Worm (Caenorhabditis elegans) whole organism, L1 larva: ENCODE measurements around the gene enpl-1.

Source experiments
- C16A3.4 ChIP-seq: fragments of 150-350 bp; optimal IDR thresholded peaks from 2 replicates; lab custom pipeline; 2014; ENCODE audit warnings: missing biosample characterization, missing genetic modification characterization
- blmp-1 ChIP-seq: fragments of 150-350 bp; optimal IDR thresholded peaks from 2 replicates; lab custom pipeline; 2014; ENCODE audit warnings: missing biosample characterization, missing genetic modification characterization
- ceh-88 ChIP-seq: fragments of 200-800 bp; sonication (Bioruptor generic); IDR thresholded peaks from 2 replicates; pipeline ENCODE4 v1.3.6; 2022; ENCODE audit warnings: missing genetic modification characterization, missing compliant biosample characterization
- ceh-90 ChIP-seq: sonication (generic microtip); optimal IDR thresholded peaks from 2 replicates; lab custom pipeline; 2016; ENCODE audit warnings: missing genetic modification characterization, missing compliant biosample characterization
- dpl-1 ChIP-seq, 3 experiments: fragments of 150-350 bp in 2 of 3; sonication (generic microtip) in 1 of 3; optimal IDR thresholded peaks; 2 replicates each; lab custom pipeline; 2014 to 2017; ENCODE audit warnings: missing biosample characterization in 3 of 3, missing genetic modification characterization in 3 of 3, missing genetic modification reagents in 3 of 3
- efl-1 ChIP-seq, 4 experiments: fragments of 150-350 bp; optimal IDR thresholded peaks in 3 of 4; peaks in 1 of 4; 1 replicate in 1 of 4; 2 replicates in 3 of 4; lab custom pipeline; 2014; ENCODE audit warnings: missing biosample characterization in 2 of 4, missing genetic modification characterization in 2 of 4, missing genetic modification reagents in 2 of 4
- efl-3 ChIP-seq: fragments of 200-800 bp; sonication (Bioruptor generic); optimal IDR thresholded peaks from 2 replicates; lab custom pipeline; 2018; ENCODE audit warnings: mild to moderate bottlenecking, missing genetic modification characterization, missing compliant biosample characterization
- egl-13 ChIP-seq: sonication (generic microtip); optimal IDR thresholded peaks from 2 replicates; lab custom pipeline; 2016; ENCODE audit warnings: missing genotype, missing genetic modification reagents, missing genetic modification characterization, missing compliant biosample characterization
- elt-2 ChIP-seq: sonication (generic microtip); optimal IDR thresholded peaks from 2 replicates; lab custom pipeline; 2016; ENCODE audit warnings: missing genetic modification characterization, mild to moderate bottlenecking, inconsistent platforms, missing compliant biosample characterization, missing genetic modification reagents
- elt-3 ChIP-seq, 6 experiments: fragments of 150-350 bp in 1 of 6; sonication (generic microtip); optimal IDR thresholded peaks; 2 replicates each; lab custom pipeline; 2017 to 2018; ENCODE audit warnings: missing biosample characterization in 6 of 6, missing genetic modification characterization in 6 of 6, inconsistent platforms in 1 of 6
- fkh-10 ChIP-seq: sonication (generic microtip); optimal IDR thresholded peaks from 2 replicates; lab custom pipeline; 2017; ENCODE audit warnings: missing biosample characterization, missing genetic modification reagents, missing genetic modification characterization
- fkh-8 ChIP-seq: sonication (generic microtip); optimal IDR thresholded peaks from 2 replicates; lab custom pipeline; 2016; ENCODE audit warnings: mild to moderate bottlenecking, missing genetic modification characterization, missing compliant biosample characterization
- fos-1 ChIP-seq: fragments of 150-350 bp; optimal IDR thresholded peaks from 2 replicates; lab custom pipeline; 2014; ENCODE audit warnings: missing biosample characterization, missing genetic modification characterization
- grh-1 ChIP-seq: fragments of 200-800 bp; sonication (Bioruptor generic); IDR thresholded peaks from 2 replicates; pipeline ENCODE4 v1.3.6; 2022; ENCODE audit warnings: missing genetic modification reagents, missing genetic modification characterization, missing compliant biosample characterization
- hlh-4 ChIP-seq: sonication (generic microtip); optimal IDR thresholded peaks from 2 replicates; lab custom pipeline; 2016; ENCODE audit warnings: mild to moderate bottlenecking, missing genetic modification characterization, missing compliant biosample characterization
- lin-13 ChIP-seq: fragments of 150-350 bp; optimal IDR thresholded peaks from 2 replicates; lab custom pipeline; 2014; ENCODE audit warnings: missing biosample characterization, missing genetic modification reagents, missing genetic modification characterization
- lsy-2 ChIP-seq, 2 experiments: fragments of 150-350 bp; optimal IDR thresholded peaks; 2 replicates each; lab custom pipeline; 2014; ENCODE audit warnings: missing biosample characterization in 2 of 2, missing genetic modification characterization in 2 of 2
- mdl-1 ChIP-seq, 2 experiments: fragments of 150-350 bp; optimal IDR thresholded peaks; 2 replicates each; lab custom pipeline; 2014 to 2017; ENCODE audit warnings: missing biosample characterization in 2 of 2, missing genetic modification characterization in 2 of 2, inconsistent platforms in 1 of 2
- mef-2 ChIP-seq: fragments of 150-350 bp; optimal IDR thresholded peaks from 2 replicates; lab custom pipeline; 2014; ENCODE audit warnings: missing biosample characterization, missing genetic modification characterization
- mep-1 ChIP-seq: fragments of 150-350 bp; optimal IDR thresholded peaks from 2 replicates; lab custom pipeline; 2014; ENCODE audit warnings: missing biosample characterization, missing genetic modification characterization
- nhr-11 ChIP-seq: fragments of 150-350 bp; optimal IDR thresholded peaks from 2 replicates; lab custom pipeline; 2014; ENCODE audit warnings: missing biosample characterization, missing genetic modification characterization
- nhr-19 ChIP-seq: fragments of 200-800 bp; sonication (Bioruptor generic); conservative IDR thresholded peaks from 2 replicates; pipeline ENCODE4 v1.3.6; 2022; ENCODE audit warnings: missing genetic modification characterization, missing compliant biosample characterization
- nhr-20 ChIP-seq: sonication (generic microtip); optimal IDR thresholded peaks from 2 replicates; lab custom pipeline; 2016; ENCODE audit warnings: mild to moderate bottlenecking, missing genetic modification characterization, missing compliant biosample characterization
- nhr-237 ChIP-seq: fragments of 150-350 bp; optimal IDR thresholded peaks from 2 replicates; lab custom pipeline; 2014; ENCODE audit warnings: missing biosample characterization, missing genetic modification characterization
- nhr-28 ChIP-seq: fragments of 150-350 bp; optimal IDR thresholded peaks from 2 replicates; lab custom pipeline; 2014; ENCODE audit warnings: missing biosample characterization, missing genetic modification characterization
- nhr-71 ChIP-seq: sonication (generic microtip); optimal IDR thresholded peaks from 2 replicates; lab custom pipeline; 2016; ENCODE audit warnings: mild to moderate bottlenecking, missing genetic modification characterization, moderate library complexity, missing compliant biosample characterization
- nhr-76 ChIP-seq: sonication (generic microtip); optimal IDR thresholded peaks from 2 replicates; lab custom pipeline; 2017; ENCODE audit warnings: missing biosample characterization, missing genetic modification characterization
- nhr-77 ChIP-seq: fragments of 150-350 bp; optimal IDR thresholded peaks from 2 replicates; lab custom pipeline; 2014; ENCODE audit warnings: missing biosample characterization, missing genetic modification characterization
- nhr-84 ChIP-seq: sonication (generic microtip); optimal IDR thresholded peaks from 2 replicates; lab custom pipeline; 2017; ENCODE audit warnings: missing biosample characterization, missing genetic modification characterization
- nhr-85 ChIP-seq: sonication (generic microtip); peaks from one replicate; lab custom pipeline; 2016; ENCODE audit warnings: missing genetic modification characterization, inconsistent platforms, missing compliant biosample characterization
- pag-3 ChIP-seq: sonication (generic microtip); optimal IDR thresholded peaks from 2 replicates; lab custom pipeline; 2017; ENCODE audit warnings: missing genetic modification characterization, mild to moderate bottlenecking, missing compliant biosample characterization, antibody characterized with exemption, borderline replicate concordance; ENCODE audit not compliant: insufficient read depth
- pqm-1 ChIP-seq: sonication (generic microtip); optimal IDR thresholded peaks from 3 replicates; lab custom pipeline; 2017; ENCODE audit warnings: missing biosample characterization, missing genetic modification characterization
- rnt-1 ChIP-seq: sonication (generic microtip); optimal IDR thresholded peaks from 2 replicates; lab custom pipeline; 2016; ENCODE audit warnings: mild to moderate bottlenecking, missing genetic modification characterization, moderate library complexity, missing compliant biosample characterization
- skn-1 ChIP-seq: fragments of 150-350 bp; optimal IDR thresholded peaks from 2 replicates; lab custom pipeline; 2014; ENCODE audit warnings: missing biosample characterization, missing genetic modification characterization
- snu-23 ChIP-seq: sonication (generic microtip); optimal IDR thresholded peaks from 2 replicates; lab custom pipeline; 2016; ENCODE audit warnings: missing genetic modification characterization, missing compliant biosample characterization
- sox-4 ChIP-seq: sonication (generic microtip); optimal IDR thresholded peaks from 2 replicates; lab custom pipeline; 2016; ENCODE audit warnings: missing genetic modification characterization, missing compliant biosample characterization
- sup-37 ChIP-seq: fragments of 200-800 bp; sonication (Bioruptor generic); optimal IDR thresholded peaks from 2 replicates; lab custom pipeline; 2018; ENCODE audit warnings: mild to moderate bottlenecking, missing genetic modification characterization, missing compliant biosample characterization
- swsn-7 ChIP-seq: sonication (generic microtip); optimal IDR thresholded peaks from 2 replicates; lab custom pipeline; 2016; ENCODE audit warnings: missing genetic modification characterization, missing compliant biosample characterization
- unc-62 ChIP-seq: fragments of 150-350 bp; optimal IDR thresholded peaks from 2 replicates; lab custom pipeline; 2014; ENCODE audit warnings: missing biosample characterization, missing genetic modification reagents, missing genetic modification characterization
- unc-98 ChIP-seq: fragments of 200-800 bp; sonication (Bioruptor generic); IDR thresholded peaks from 2 replicates; pipeline ENCODE4 v1.3.6; 2022; ENCODE audit warnings: missing genetic modification characterization, missing compliant biosample characterization
- vab-15 ChIP-seq: sonication (generic microtip); optimal IDR thresholded peaks from 2 replicates; lab custom pipeline; 2017; ENCODE audit warnings: missing genotype, mild to moderate bottlenecking, missing genetic modification characterization, missing compliant biosample characterization
- zip-4 ChIP-seq: fragments of 200-800 bp; sonication (Bioruptor generic); optimal IDR thresholded peaks from 2 replicates; lab custom pipeline; 2018; ENCODE audit warnings: mild to moderate bottlenecking, missing genetic modification characterization, moderate library complexity, missing compliant biosample characterization

The enpl-1 gene

DNA sequence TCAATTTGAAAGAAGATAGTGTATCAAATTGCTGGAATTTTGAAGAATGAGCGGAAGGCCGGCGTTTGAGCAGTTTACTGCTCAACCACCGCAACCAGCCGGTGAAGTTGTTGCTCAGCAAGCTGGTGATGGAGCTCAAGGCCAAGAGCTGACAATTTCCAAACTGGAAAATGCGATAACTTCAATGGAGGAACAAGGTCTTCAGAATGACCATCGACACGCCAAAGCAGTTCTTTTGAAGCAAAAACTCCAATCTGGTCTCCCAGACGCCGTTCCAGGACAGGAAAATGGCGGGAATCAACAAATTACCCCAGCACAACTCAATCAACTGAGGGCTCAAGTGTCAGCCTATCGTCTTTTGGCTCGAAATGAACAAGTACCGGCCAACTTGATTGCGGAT is 6.9 kb downstream of the enpl-1 start:
- no peak for TF ChIP-seq dpl-1 (GFP tag; optimal IDR thresholded peaks at IDR 0.05; lab: Kevin White, UChicago)
- no peak for TF ChIP-seq sup-37 (GFP tag; lab: Kevin White, UChicago)
- no peak for TF ChIP-seq egl-13 (tag; lab: Kevin White, UChicago)
- no peak for TF ChIP-seq ceh-88
- TF ChIP-seq unc-62, result no peak
- no peak for TF ChIP-seq skn-1
- TF ChIP-seq mep-1, result no peak
- TF ChIP-seq nhr-237 (tag; lab: Kevin White, UChicago), result no peak
- no peak for TF ChIP-seq nhr-77 (tag; lab: Kevin White, UChicago)
- TF ChIP-seq unc-98 (GFP tag; lab: Robert Waterston, UW), result no peak
- TF ChIP-seq zip-4, result no peak
- no peak for TF ChIP-seq fos-1 (tag; lab: Kevin White, UChicago)

DNA sequence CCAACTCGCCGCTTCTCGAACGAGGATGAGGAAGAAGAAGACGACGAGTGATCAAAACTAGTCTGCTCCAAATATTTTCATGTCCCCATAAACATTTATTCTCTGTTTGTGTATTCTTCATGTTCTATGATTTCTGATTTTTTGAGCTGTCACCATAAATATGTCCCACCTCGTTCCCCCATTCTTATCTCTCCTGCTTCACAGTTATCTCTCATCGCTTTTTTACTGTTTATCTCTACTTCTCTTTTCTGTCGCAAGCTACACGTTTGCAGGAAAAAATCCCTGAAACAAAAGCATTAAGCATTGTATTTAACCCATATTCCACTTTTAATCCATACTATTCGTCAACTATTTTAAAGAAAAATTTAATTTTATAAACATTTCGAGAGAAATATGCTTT is 11.7 kb downstream of the enpl-1 start:
- TF ChIP-seq zip-4 (no peak), ceh-90 (tag; lab: Kevin White, UChicago) (no peak), snu-23 (no peak), mdl-1 (tag; optimal IDR thresholded peaks at IDR 0.05; lab: Kevin White, UChicago) (no peak), nhr-19 (GFP tag; lab: Robert Waterston, UW) (no peak), lin-13 (GFP tag; lab: Kevin White, UChicago) (no peak), blmp-1 (no peak), grh-1 (GFP tag; lab: Robert Waterston, UW) (no peak), nhr-76 (tag; lab: Kevin White, UChicago) (no peak), nhr-71 (tag; lab: Kevin White, UChicago) (peak; percentile 8), efl-3 (GFP tag; lab: Kevin White, UChicago) (no peak), nhr-85 (no peak), swsn-7 (tag; lab: Kevin White, UChicago) (no peak), nhr-84 (tag; lab: Kevin White, UChicago) (no peak), elt-2 (tag; lab: Kevin White, UChicago) (peak; percentile 1), sox-4 (no peak), mep-1 (no peak), fkh-10 (GFP tag; lab: Kevin White, UChicago) (no peak), pqm-1 (tag; lab: Kevin White, UChicago) (no peak), nhr-28 (no peak), lsy-2 (tag; optimal IDR thresholded peaks at IDR 0.05; lab: Kevin White, UChicago) (peak in 1 of 2 experiments; percentile 28), fkh-8 (tag; lab: Kevin White, UChicago) (no peak), rnt-1 (tag; lab: Kevin White, UChicago) (peak; percentile 31), efl-1 (optimal IDR thresholded peaks at IDR 0.05; lab: Kevin White, UChicago) (no peak), efl-1 (GFP tag; optimal IDR thresholded peaks at IDR 0.05 in 1 of 2; lab: Kevin White, UChicago) (peak in 1 of 2 experiments; percentile 66), mef-2 (no peak), vab-15 (tag; lab: Kevin White, UChicago) (no peak), C16A3.4 (tag; lab: Kevin White, UChicago) (no peak), elt-3 (tag; optimal IDR thresholded peaks at IDR 0.05; lab: Kevin White, UChicago) (no peak), pag-3 (tag; lab: Kevin White, UChicago) (no peak), nhr-11 (tag; lab: Kevin White, UChicago) (no peak), hlh-4 (tag; lab: Kevin White, UChicago) (no peak), ceh-88 (no peak), nhr-20 (tag; lab: Kevin White, UChicago) (no peak)
- TF ChIP-seq, all 84 proteins: peak for 5
